Fruit fly (Drosophila melanogaster): ENCODE data around the gene RpS6.
A peak's percentile ranks its signal among the peaks of the same experiment; 100 is the strongest.

Gene RpS6

DNA sequence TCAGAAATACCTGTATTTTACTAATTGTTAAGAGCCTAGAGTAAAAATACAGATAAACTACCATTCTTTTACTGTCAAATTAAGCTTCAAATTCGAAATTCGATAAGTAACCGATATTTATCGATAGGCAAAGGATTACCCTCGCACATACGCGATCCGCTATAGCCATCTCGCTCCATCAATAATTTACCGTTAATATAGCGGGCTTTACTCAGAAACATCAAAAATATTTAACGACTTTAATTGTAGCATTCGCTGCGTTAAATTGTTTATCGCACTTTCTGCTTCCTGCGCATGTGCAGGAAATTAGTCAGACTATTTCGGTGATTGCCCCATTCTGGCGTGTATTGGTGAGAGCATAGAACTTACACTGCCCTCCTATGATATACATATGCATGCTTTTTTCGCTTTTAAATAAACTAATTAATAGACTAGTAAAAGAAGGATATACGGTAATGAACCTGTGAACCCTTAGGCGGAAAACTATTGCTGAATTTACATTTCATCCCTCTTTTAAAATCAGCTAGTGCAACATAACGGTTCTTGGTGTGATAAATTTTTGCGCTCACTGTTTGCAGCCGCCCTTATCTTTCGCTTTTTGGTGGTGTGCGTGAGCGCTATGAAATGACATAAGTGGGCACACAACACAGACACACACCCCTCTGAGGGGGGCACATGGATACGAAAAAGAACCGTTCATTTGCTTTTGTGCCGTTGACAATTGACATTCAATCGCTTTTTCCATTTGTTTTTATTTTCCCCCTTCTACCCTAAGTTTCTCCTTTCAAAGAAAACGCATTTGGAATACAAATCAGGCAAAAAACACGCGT lies 7.3 kb upstream of the RpS6 start, which contains the start of the genes dpr14 and spidey (continued):
- TF ChIP-seq Hr78 (GFP tag; optimal IDR thresholded peaks at IDR 0.05) (peak in 1 of 2 experiments; percentile 75), CG3838 (GFP tag; optimal IDR thresholded peaks at IDR 0.05) (peak; percentile 62), Dref (GFP tag; IDR thresholded peaks at IDR 0.05) (peak; percentile 58), dan (GFP tag; IDR thresholded peaks at IDR 0.05) (peak; percentile 41; the same call in 1 of the 2 replicates), CG31365 (tag; optimal IDR thresholded peaks at IDR 0.05) (peak; percentile 80), CG33557 (GFP tag; optimal IDR thresholded peaks at IDR 0.05) (peak; percentile 77), Kr (GFP tag; optimal IDR thresholded peaks at IDR 0.05) (no peak), CG6254 (GFP tag; optimal IDR thresholded peaks at IDR 0.05) (peak; percentile 79), Bdp1 (GFP tag; optimal IDR thresholded peaks at IDR 0.05) (peak; percentile 62), CG3995 (GFP tag; optimal IDR thresholded peaks at IDR 0.05) (peak; percentile 55), ERR (GFP tag; optimal IDR thresholded peaks at IDR 0.05) (peak; percentile 77), CG4854 (GFP tag; optimal IDR thresholded peaks at IDR 0.05) (peak; percentile 83), cad (GFP tag; optimal IDR thresholded peaks at IDR 0.05) (no peak), CG17361 (GFP tag; IDR thresholded peaks at IDR 0.05) (peak; percentile 86), CG32767 (GFP tag; IDR thresholded peaks at IDR 0.05) (peak; percentile 88), hth (optimal IDR thresholded peaks at IDR 0.05) (no peak), CG15514 (GFP tag; optimal IDR thresholded peaks at IDR 0.05) (peak; percentile 84), CG10654 (GFP tag; optimal IDR thresholded peaks at IDR 0.05) (peak; percentile 73), CG13624 (GFP tag; optimal IDR thresholded peaks at IDR 0.05) (peak; percentile 88), D19A (tag; optimal IDR thresholded peaks at IDR 0.05) (peak; percentile 89), Dll (GFP tag; IDR thresholded peaks at IDR 0.05; ENCODE audit: partially characterized antibody) (peak; percentile 49; the same call in 3 of the 4 replicates), CG6765 (GFP tag; optimal IDR thresholded peaks at IDR 0.05) (peak; percentile 90), run (tag; optimal IDR thresholded peaks at IDR 0.05) (peak; percentile 84), E2f2 (GFP tag; IDR thresholded peaks at IDR 0.05) (peak; percentile 66), hbn (GFP tag; IDR thresholded peaks at IDR 0.05; ENCODE audit: partially characterized antibody) (no peak), Nf-YC (tag; optimal IDR thresholded peaks at IDR 0.05) (peak; percentile 86), slou (GFP tag; optimal IDR thresholded peaks at IDR 0.05) (peak; percentile 26), sr (GFP tag; IDR thresholded peaks at IDR 0.05) (peak; percentile 51; the same call in 1 of the 3 replicates), HLHmδ (GFP tag; optimal IDR thresholded peaks at IDR 0.05) (no peak), twi (tag; optimal IDR thresholded peaks at IDR 0.05) (peak; percentile 78), CG17186 (GFP tag; optimal IDR thresholded peaks at IDR 0.05) (no peak), CG15073 (GFP tag; optimal IDR thresholded peaks at IDR 0.05) (peak; percentile 59), CG8290 (GFP tag; optimal IDR thresholded peaks at IDR 0.05) (peak; percentile 29), CG8290 (tag; optimal IDR thresholded peaks at IDR 0.05) (peak; percentile 72 to 92), bowl (GFP tag; IDR thresholded peaks at IDR 0.05) (peak; percentile 77), ap (GFP tag; IDR thresholded peaks at IDR 0.05) (peak; percentile 68), sqz (GFP tag; optimal IDR thresholded peaks at IDR 0.05) (peak; percentile 81), ro (GFP tag; IDR thresholded peaks at IDR 0.05) (peak; percentile 42; the same call in 1 of the 2 replicates), Opbp (GFP tag; IDR thresholded peaks at IDR 0.05; ENCODE audit: partially characterized antibody) (0 out of 3 replicates have a peak, but pooled peaks have one; percentile 7), CG17359 (tag; optimal IDR thresholded peaks at IDR 0.05) (peak; percentile 92), CG11398 (GFP tag; optimal IDR thresholded peaks at IDR 0.05) (peak; percentile 81), kni (GFP tag; optimal IDR thresholded peaks at IDR 0.05) (peak; percentile 86), CrebB (tag; optimal IDR thresholded peaks at IDR 0.05) (peak; percentile 87), CG14014 (GFP tag; IDR thresholded peaks at IDR 0.05) (peak; percentile 93), zfh2 (GFP tag; optimal IDR thresholded peaks at IDR 0.05) (peak; percentile 82), gce (GFP tag; IDR thresholded peaks at IDR 0.05) (peak; percentile 75; the same call in 1 of the 3 replicates), pfk (GFP tag; optimal IDR thresholded peaks at IDR 0.05) (peak; percentile 12), CG11560 (tag; IDR thresholded peaks at IDR 0.05) (peak; percentile 79; the same call in 2 of the 3 replicates), CG8388 (GFP tag; optimal IDR thresholded peaks at IDR 0.05) (peak; percentile 100)

All from whole organism, embryonic.